Fruit fly (Drosophila melanogaster): ENCODE results near the gene CG43054.

dm6 chr2L:17589115-17589514, 38.5 kb upstream of the CG43054 start, which contains the start of gene Oli:
- TF ChIP-seq CG7045 (GFP tag; optimal IDR thresholded peaks at IDR 0.05) (no peak), pad (GFP tag; optimal IDR thresholded peaks at IDR 0.05) (no peak), CG14711 (tag; optimal IDR thresholded peaks at IDR 0.05) (no peak), Crg-1 (GFP tag; optimal IDR thresholded peaks at IDR 0.05) (no peak), cic (GFP tag; optimal IDR thresholded peaks at IDR 0.05) (no peak), bab1 (GFP tag; optimal IDR thresholded peaks at IDR 0.05) (no peak), tj (GFP tag; optimal IDR thresholded peaks at IDR 0.05) (no peak), ovo (GFP tag; optimal IDR thresholded peaks at IDR 0.05) (no peak), cnc (optimal IDR thresholded peaks at IDR 0.05) (no peak), Hr96 (GFP tag; optimal IDR thresholded peaks at IDR 0.05) (no peak), CG33017 (tag; optimal IDR thresholded peaks at IDR 0.05) (no peak), Mnt (GFP tag; optimal IDR thresholded peaks at IDR 0.05) (no peak), CG5204 (GFP tag; optimal IDR thresholded peaks at IDR 0.05) (no peak), Clk (GFP tag; optimal IDR thresholded peaks at IDR 0.05) (no peak)

Measured in whole organism, adult.